Worm (Caenorhabditis elegans): ENCODE measurements around the gene C39D10.8.

The C39D10.8 gene

ce11 chrX:7892296-7892695, 11.5 kb upstream of the C39D10.8 start, which contains the start of gene C39D10.5:
Gene C39D10.5 (minus strand): TSS chrX:7892396.
- TF ChIP-seq nhr-77 (tag; optimal IDR thresholded peaks at IDR 0.05) (no peak), ama-1 (optimal IDR thresholded peaks at IDR 0.05) (no peak), lin-11 (tag; optimal IDR thresholded peaks at IDR 0.05) (no peak), alr-1 (tag; optimal IDR thresholded peaks at IDR 0.05) (no peak), ceh-82 (tag; optimal IDR thresholded peaks at IDR 0.05) (no peak), ztf-11 (tag; optimal IDR thresholded peaks at IDR 0.05) (no peak), blmp-1 (tag; optimal IDR thresholded peaks at IDR 0.05; ENCODE audit: insufficient read depth) (no peak), fos-1 (tag; optimal IDR thresholded peaks at IDR 0.05) (no peak), nhr-10 (tag; optimal IDR thresholded peaks at IDR 0.05) (no peak), F13H6.1 (tag; optimal IDR thresholded peaks at IDR 0.05) (no peak), elt-1 (tag; optimal IDR thresholded peaks at IDR 0.05) (no peak), peb-1 (tag; optimal IDR thresholded peaks at IDR 0.05) (no peak), unc-39 (tag; optimal IDR thresholded peaks at IDR 0.05) (no peak)

ce11 chrX:7888915-7889314, 8.2 kb upstream of the C39D10.8 start, which contains the start of gene C39D10.2:
Gene C39D10.2 (plus strand): TSS chrX:7889215.
- TF ChIP-seq sem-4 (tag; optimal IDR thresholded peaks at IDR 0.05) (no peak), snpc-4 (tag; optimal IDR thresholded peaks at IDR 0.05) (no peak), fos-1 (tag; optimal IDR thresholded peaks at IDR 0.05) (no peak), unc-39 (tag; optimal IDR thresholded peaks at IDR 0.05) (no peak), ceh-82 (tag; optimal IDR thresholded peaks at IDR 0.05) (no peak), sma-3 (GFP tag; optimal IDR thresholded peaks at IDR 0.05) (no peak), mab-5 (tag; optimal IDR thresholded peaks at IDR 0.05) (no peak), aly-2 (tag; optimal IDR thresholded peaks at IDR 0.05) (no peak), lin-13 (GFP tag; optimal IDR thresholded peaks at IDR 0.05) (no peak), nhr-11 (tag; optimal IDR thresholded peaks at IDR 0.05) (no peak), nhr-21 (tag; optimal IDR thresholded peaks at IDR 0.05) (no peak), ztf-11 (tag; optimal IDR thresholded peaks at IDR 0.05) (no peak)

ce11 chrX:7886200-7886599, 5.5 kb upstream of the C39D10.8 start:
- no peak for TF ChIP-seq nhr-12 (tag; optimal IDR thresholded peaks at IDR 0.05)
- TF ChIP-seq ztf-11 (tag; optimal IDR thresholded peaks at IDR 0.05): no peak

- TF ChIP-seq fos-1 (tag; optimal IDR thresholded peaks at IDR 0.05) (no peak), lin-39 (tag; optimal IDR thresholded peaks at IDR 0.05) (no peak), lin-11 (tag; optimal IDR thresholded peaks at IDR 0.05) (no peak), Y55F3AM.14 (GFP tag; optimal IDR thresholded peaks at IDR 0.05) (no peak), skn-1 (tag; optimal IDR thresholded peaks at IDR 0.05) (no peak), mdl-1 (tag; optimal IDR thresholded peaks at IDR 0.05) (no peak), elt-3 (tag; optimal IDR thresholded peaks at IDR 0.05) (no peak), zag-1 (tag; optimal IDR thresholded peaks at IDR 0.05) (no peak), ceh-16 (tag; optimal IDR thresholded peaks at IDR 0.05) (no peak), dmd-4 (tag; optimal IDR thresholded peaks at IDR 0.05) (no peak), nhr-6 (tag; optimal IDR thresholded peaks at IDR 0.05) (no peak), blmp-1 (tag; optimal IDR thresholded peaks at IDR 0.05; ENCODE audit: insufficient read depth) (no peak), mab-5 (tag; optimal IDR thresholded peaks at IDR 0.05) (no peak)
These were observed 3.2 kb upstream of the C39D10.8 start, which contains the start of gene pcyt-2.2 for ce11 chrX:7883994-7884393. Gene pcyt-2.2 (plus strand): TSS chrX:7884294.

ce11 chrX:7881307-7881706, 559 bp upstream of the C39D10.8 start:
- TF ChIP-seq lin-11 (tag; optimal IDR thresholded peaks at IDR 0.05) (no peak), nhr-6 (tag; optimal IDR thresholded peaks at IDR 0.05) (no peak), Y55F3AM.14 (GFP tag; optimal IDR thresholded peaks at IDR 0.05) (no peak), peb-1 (tag; optimal IDR thresholded peaks at IDR 0.05) (no peak), nhr-21 (tag; optimal IDR thresholded peaks at IDR 0.05) (no peak), nhr-25 (tag; optimal IDR thresholded peaks at IDR 0.05) (no peak), zag-1 (tag; optimal IDR thresholded peaks at IDR 0.05) (no peak), ama-1 (optimal IDR thresholded peaks at IDR 0.05) (no peak), nhr-10 (tag; optimal IDR thresholded peaks at IDR 0.05) (no peak), skn-1 (tag; optimal IDR thresholded peaks at IDR 0.05) (no peak), unc-62 (GFP tag; optimal IDR thresholded peaks at IDR 0.05) (no peak), sem-4 (tag; optimal IDR thresholded peaks at IDR 0.05) (no peak), fos-1 (tag; optimal IDR thresholded peaks at IDR 0.05) (no peak), crh-2 (tag; optimal IDR thresholded peaks at IDR 0.05) (no peak), blmp-1 (tag; optimal IDR thresholded peaks at IDR 0.05; ENCODE audit: insufficient read depth) (no peak), egl-27 (tag; optimal IDR thresholded peaks at IDR 0.05) (no peak), alr-1 (tag; optimal IDR thresholded peaks at IDR 0.05) (no peak)

All from whole organism, L2 larva.